Worm (Caenorhabditis elegans): ENCODE data around the gene unc-46.

unc-46 gene

ce11 chrV:5098925-5099324 is at the start of gene unc-46:
unc-46 (minus strand) TSS chrV:5099025.
- TF ChIP-seq chd-7 (tag; optimal IDR thresholded peaks at IDR 0.05) (no peak), Y95B8A.8 (GFP tag; IDR thresholded peaks at IDR 0.05) (no peak), D2030.7 (GFP tag; IDR thresholded peaks at IDR 0.05) (no peak), madf-10 (tag; optimal IDR thresholded peaks at IDR 0.05) (no peak), ceh-91 (GFP tag; IDR thresholded peaks at IDR 0.05) (no peak), dpl-1 (GFP tag; optimal IDR thresholded peaks at IDR 0.05) (no peak)

ce11 chrV:5146394-5146793 is 47.6 kb upstream of the unc-46 start, which contains the start of gene F14F9.6:
F14F9.6 (minus strand) TSS chrV:5146494.
- TF ChIP-seq F23B12.7 (tag; optimal IDR thresholded peaks at IDR 0.05; ENCODE audit: insufficient read depth) = no peak
- TF ChIP-seq let-607 (tag; optimal IDR thresholded peaks at IDR 0.05) = no peak
- no peak for TF ChIP-seq F39B2.1 (GFP tag; IDR thresholded peaks at IDR 0.05)
- no peak for TF ChIP-seq atf-7 (tag; optimal IDR thresholded peaks at IDR 0.05)

ce11 chrV:5144541-5144940 is 45.7 kb upstream of the unc-46 start, which contains the start of gene F14F9.2:
F14F9.2 (plus strand) TSS chrV:5144841.
- TF ChIP-seq die-1 (tag; optimal IDR thresholded peaks at IDR 0.05) = no peak
- no peak for TF ChIP-seq let-607 (tag; optimal IDR thresholded peaks at IDR 0.05)
- no peak for TF ChIP-seq bed-1 (GFP tag; IDR thresholded peaks at IDR 0.05)
- no peak for TF ChIP-seq F39B2.1 (GFP tag; IDR thresholded peaks at IDR 0.05)
- TF ChIP-seq K11D2.4 (GFP tag; IDR thresholded peaks at IDR 0.05) = no peak
- TF ChIP-seq sptf-2 (GFP tag; optimal IDR thresholded peaks at IDR 0.05) = no peak
- TF ChIP-seq ZK185.1 (tag; optimal IDR thresholded peaks at IDR 0.05; ENCODE audit: poor library complexity, severe bottlenecking) = no peak
- no peak for TF ChIP-seq pbrm-1 (GFP tag; IDR thresholded peaks at IDR 0.05)
- TF ChIP-seq F49E8.2 (tag; optimal IDR thresholded peaks at IDR 0.05; ENCODE audit: insufficient read depth) = no peak
- TF ChIP-seq unc-130 (GFP tag; optimal IDR thresholded peaks at IDR 0.05) = no peak

ce11 chrV:5143785-5144184 is 45.0 kb upstream of the unc-46 start, which contains the start of gene srh-129:
srh-129 (minus strand) TSS chrV:5143885.
- TF ChIP-seq F49E8.2 (tag; optimal IDR thresholded peaks at IDR 0.05; ENCODE audit: insufficient read depth) (no peak), chd-7 (tag; optimal IDR thresholded peaks at IDR 0.05) (no peak), mel-28 (tag; optimal IDR thresholded peaks at IDR 0.05; ENCODE audit: borderline replicate concordance) (no peak), lin-26 (GFP tag; IDR thresholded peaks at IDR 0.05) (no peak), Y53F4B.3 (GFP tag; IDR thresholded peaks at IDR 0.05) (no peak), hmg-1.2 (GFP tag; IDR thresholded peaks at IDR 0.05) (no peak), K12H6.12 (tag; optimal IDR thresholded peaks at IDR 0.05) (no peak), sptf-2 (GFP tag; optimal IDR thresholded peaks at IDR 0.05) (no peak), ets-4 (GFP tag; optimal IDR thresholded peaks at IDR 0.05) (no peak), nhr-90 (tag; optimal IDR thresholded peaks at IDR 0.05) (no peak), F52B5.7 (tag; optimal IDR thresholded peaks at IDR 0.05) (no peak), mes-4 (tag; optimal IDR thresholded peaks at IDR 0.05) (no peak), F23B12.7 (tag; optimal IDR thresholded peaks at IDR 0.05; ENCODE audit: insufficient read depth) (no peak), fkh-3 (tag; optimal IDR thresholded peaks at IDR 0.05) (no peak), bed-1 (GFP tag; IDR thresholded peaks at IDR 0.05) (no peak), hlh-12 (tag; optimal IDR thresholded peaks at IDR 0.05) (no peak), hrde-1 (tag; optimal IDR thresholded peaks at IDR 0.05; ENCODE audit: borderline replicate concordance) (no peak)

- TF ChIP-seq aptf-3 (GFP tag; IDR thresholded peaks at IDR 0.05) (no peak), athp-1 (tag; optimal IDR thresholded peaks at IDR 0.05) (no peak), mcd-1 (GFP tag; IDR thresholded peaks at IDR 0.05) (no peak), Y79H2A.3 (GFP tag; conservative IDR thresholded peaks at IDR 0.05) (no peak), F39B2.1 (GFP tag; IDR thresholded peaks at IDR 0.05) (no peak), lsy-27 (tag; optimal IDR thresholded peaks at IDR 0.05; ENCODE audit: borderline replicate concordance, insufficient read depth) (no peak), ceh-100 (GFP tag; IDR thresholded peaks at IDR 0.05) (no peak), D2030.7 (GFP tag; IDR thresholded peaks at IDR 0.05) (no peak), F57C9.4 (tag; optimal IDR thresholded peaks at IDR 0.05) (no peak), chd-7 (tag; optimal IDR thresholded peaks at IDR 0.05) (no peak), rpc-1 (optimal IDR thresholded peaks at IDR 0.05) (no peak), rpc-1 (tag; optimal IDR thresholded peaks at IDR 0.05) (no peak), snpc-4 (GFP tag; optimal IDR thresholded peaks at IDR 0.05) (no peak), snpc-4 (tag; optimal IDR thresholded peaks at IDR 0.05) (no peak), ztf-26 (tag; optimal IDR thresholded peaks at IDR 0.05) (no peak), ZK185.1 (tag; optimal IDR thresholded peaks at IDR 0.05; ENCODE audit: poor library complexity, severe bottlenecking) (no peak)
These were observed 39.1 kb upstream of the unc-46 start, which contains the start of gene F14F9.3 for ce11 chrV:5137919-5138318. F14F9.3 (plus strand) TSS chrV:5138219.

Measured in whole organism, young adult.